Fruit fly (Drosophila melanogaster): ENCODE results near the gene CG13250.

- TF ChIP-seq Hr96 (GFP tag; optimal IDR thresholded peaks at IDR 0.05) (no peak), bab1 (GFP tag; optimal IDR thresholded peaks at IDR 0.05) (no peak)
Observed at dm6 chr3L:20583919-20584318, 50.4 kb downstream of the CG13250 start.
